Worm (Caenorhabditis elegans) whole organism, early embryonic: ENCODE measurements around the gene C36C5.14.

Source experiments
- B0310.2 ChIP-seq: sonication (generic microtip); optimal IDR thresholded peaks from 2 replicates; lab custom pipeline; 2016; ENCODE audit warnings: mild to moderate bottlenecking, missing genetic modification characterization, missing compliant biosample characterization
- F13C5.2 ChIP-seq: sonication (generic microtip); optimal IDR thresholded peaks from 2 replicates; lab custom pipeline; 2017; ENCODE audit warnings: mild to moderate bottlenecking, missing genetic modification characterization, inconsistent platforms, missing compliant biosample characterization
- aly-1 ChIP-seq: sonication (generic microtip); optimal IDR thresholded peaks from 2 replicates; lab custom pipeline; 2016; ENCODE audit warnings: missing genetic modification characterization, missing compliant biosample characterization
- ama-1 ChIP-seq: fragments of 150-350 bp; optimal IDR thresholded peaks from 2 replicates; lab custom pipeline; 2014
- ceh-13 ChIP-seq: fragments of 200-800 bp; sonication (Bioruptor generic); optimal IDR thresholded peaks from 2 replicates; lab custom pipeline; 2018; ENCODE audit warnings: mild to moderate bottlenecking, missing genetic modification characterization, missing compliant biosample characterization
- ceh-36 ChIP-seq: sonication (generic microtip); optimal IDR thresholded peaks from 2 replicates; lab custom pipeline; 2016; ENCODE audit warnings: missing genetic modification characterization, inconsistent platforms, missing compliant biosample characterization
- ets-7 ChIP-seq: sonication (generic microtip); optimal IDR thresholded peaks from 2 replicates; lab custom pipeline; 2016; ENCODE audit warnings: missing genotype, missing genetic modification characterization, missing compliant biosample characterization
- flt-1 ChIP-seq: fragments of 200-800 bp; sonication (Bioruptor generic); IDR thresholded peaks from 2 replicates; pipeline ENCODE4 v1.3.6; 2022; ENCODE audit warnings: missing genetic modification characterization, missing compliant biosample characterization
- hmbx-1 ChIP-seq: sonication (generic microtip); optimal IDR thresholded peaks from 2 replicates; lab custom pipeline; 2016; ENCODE audit warnings: mild to moderate bottlenecking, missing genetic modification characterization, missing compliant biosample characterization
- hmg-4 ChIP-seq: fragments of 200-800 bp; sonication (Bioruptor generic); optimal IDR thresholded peaks from 2 replicates; lab custom pipeline; 2018; ENCODE audit warnings: mild to moderate bottlenecking, missing genetic modification characterization, missing compliant biosample characterization
- hnd-1 ChIP-seq: sonication (generic microtip); optimal IDR thresholded peaks from 2 replicates; lab custom pipeline; 2016; ENCODE audit warnings: missing genetic modification characterization, missing compliant biosample characterization
- pes-1 ChIP-seq: fragments of 200-800 bp; sonication (Bioruptor generic); IDR thresholded peaks from 2 replicates; pipeline ENCODE4 v1.3.6; 2022; ENCODE audit warnings: missing genetic modification reagents, missing genetic modification characterization, missing compliant biosample characterization
- scrt-1 ChIP-seq: fragments of 200-800 bp; sonication (Bioruptor generic); IDR thresholded peaks from 2 replicates; pipeline ENCODE4 v1.3.6; 2022; ENCODE audit warnings: missing genetic modification characterization, missing compliant biosample characterization
- sea-1 ChIP-seq: fragments of 200-800 bp; sonication (Bioruptor generic); conservative IDR thresholded peaks from 2 replicates; pipeline ENCODE4 v1.3.6; 2022; ENCODE audit warnings: missing genetic modification characterization, missing compliant biosample characterization
- tbx-11 ChIP-seq: fragments of 200-800 bp; sonication (Bioruptor generic); IDR thresholded peaks from 2 replicates; pipeline ENCODE4 v1.3.6; 2022; ENCODE audit warnings: missing genetic modification characterization, missing compliant biosample characterization
- tbx-37 ChIP-seq: fragments of 200-800 bp; sonication (Bioruptor generic); conservative IDR thresholded peaks from 2 replicates; pipeline ENCODE4 v1.3.6; 2022; ENCODE audit warnings: missing genetic modification reagents, missing genetic modification characterization, missing compliant biosample characterization
- tra-4 ChIP-seq: sonication (generic microtip); optimal IDR thresholded peaks from 2 replicates; lab custom pipeline; 2017; ENCODE audit warnings: missing genetic modification characterization, missing compliant biosample characterization

The C36C5.14 gene

ce11 chrV:3168650-3169049 is 3.3 kb upstream of the C36C5.14 start, which contains the start of gene C36C5.15:
TSS of gene C36C5.15 (minus strand) at chrV:3168750.
- TF ChIP-seq tbx-37 (GFP tag; lab: Robert Waterston, UW) (no peak), ama-1 (lab: Kevin White, UChicago) (no peak), ceh-13 (no peak), pes-1 (no peak), ets-7 (no peak), sea-1 (GFP tag; lab: Robert Waterston, UW) (no peak), scrt-1 (GFP tag; lab: Robert Waterston, UW) (no peak), B0310.2 (tag; lab: Kevin White, UChicago) (no peak), hnd-1 (tag; lab: Kevin White, UChicago) (no peak), ceh-36 (tag; lab: Kevin White, UChicago) (no peak)

ce11 chrV:3166260-3166659 is 922 bp upstream of the C36C5.14 start, which contains the start of gene C36C5.4:
TSS of gene C36C5.4 (plus strand) at chrV:3166560.
- TF ChIP-seq ets-7 (no peak), tbx-11 (GFP tag; lab: Robert Waterston, UW) (no peak), pes-1 (no peak), tbx-37 (GFP tag; lab: Robert Waterston, UW) (no peak), B0310.2 (tag; lab: Kevin White, UChicago) (no peak), hmbx-1 (no peak), aly-1 (tag; lab: Kevin White, UChicago) (no peak), ceh-13 (no peak), hnd-1 (tag; lab: Kevin White, UChicago) (no peak), tra-4 (tag; lab: Kevin White, UChicago) (no peak), scrt-1 (GFP tag; lab: Robert Waterston, UW) (no peak), sea-1 (GFP tag; lab: Robert Waterston, UW) (no peak), ama-1 (lab: Kevin White, UChicago) (no peak), F13C5.2 (tag; lab: Kevin White, UChicago) (no peak), ceh-36 (tag; lab: Kevin White, UChicago) (no peak), flt-1 (GFP tag; lab: Robert Waterston, UW) (no peak), hmg-4 (GFP tag; lab: Kevin White, UChicago) (no peak)

- TF ChIP-seq sea-1 (GFP tag; lab: Robert Waterston, UW) (no peak), scrt-1 (GFP tag; lab: Robert Waterston, UW) (no peak), tbx-37 (GFP tag; lab: Robert Waterston, UW) (no peak), flt-1 (GFP tag; lab: Robert Waterston, UW) (no peak), tbx-11 (GFP tag; lab: Robert Waterston, UW) (no peak), ceh-36 (tag; lab: Kevin White, UChicago) (no peak), tra-4 (tag; lab: Kevin White, UChicago) (no peak), ets-7 (no peak)
Observed at ce11 chrV:3163143-3163542, 2.2 kb downstream of the C36C5.14 start.

- TF ChIP-seq aly-1 (tag; lab: Kevin White, UChicago) (no peak), flt-1 (GFP tag; lab: Robert Waterston, UW) (no peak), tbx-11 (GFP tag; lab: Robert Waterston, UW) (no peak), ama-1 (lab: Kevin White, UChicago) (no peak), hmbx-1 (no peak), sea-1 (GFP tag; lab: Robert Waterston, UW) (no peak), ceh-36 (tag; lab: Kevin White, UChicago) (no peak), ceh-13 (no peak), F13C5.2 (tag; lab: Kevin White, UChicago) (no peak), hmg-4 (GFP tag; lab: Kevin White, UChicago) (no peak), tbx-37 (GFP tag; lab: Robert Waterston, UW) (no peak), tra-4 (tag; lab: Kevin White, UChicago) (no peak), B0310.2 (tag; lab: Kevin White, UChicago) (no peak), scrt-1 (GFP tag; lab: Robert Waterston, UW) (no peak), hnd-1 (tag; lab: Kevin White, UChicago) (no peak), ets-7 (no peak), pes-1 (no peak)
Observed at ce11 chrV:3162299-3162698, 3.0 kb downstream of the C36C5.14 start.

- no peak for TF ChIP-seq ceh-13
- TF ChIP-seq sea-1 (GFP tag; lab: Robert Waterston, UW): no peak
- no peak for TF ChIP-seq flt-1 (GFP tag; lab: Robert Waterston, UW)
- no peak for TF ChIP-seq pes-1
- TF ChIP-seq tra-4 (tag; lab: Kevin White, UChicago): no peak
- no peak for TF ChIP-seq hmbx-1
- no peak for TF ChIP-seq scrt-1 (GFP tag; lab: Robert Waterston, UW)
- TF ChIP-seq F13C5.2 (tag; lab: Kevin White, UChicago): no peak
- no peak for TF ChIP-seq hnd-1 (tag; lab: Kevin White, UChicago)
- TF ChIP-seq ets-7: no peak
- no peak for TF ChIP-seq hmg-4 (GFP tag; lab: Kevin White, UChicago)
Observed at ce11 chrV:3159252-3159651, 6.1 kb downstream of the C36C5.14 start, which contains the start of gene C36C5.12. TSS of gene C36C5.12 (minus strand) at chrV:3159352.

- no peak for TF ChIP-seq aly-1 (tag; lab: Kevin White, UChicago)
- TF ChIP-seq sea-1 (GFP tag; lab: Robert Waterston, UW): no peak
- TF ChIP-seq B0310.2 (tag; lab: Kevin White, UChicago): no peak
- no peak for TF ChIP-seq pes-1
- no peak for TF ChIP-seq tra-4 (tag; lab: Kevin White, UChicago)
- TF ChIP-seq scrt-1 (GFP tag; lab: Robert Waterston, UW): no peak
- no peak for TF ChIP-seq tbx-11 (GFP tag; lab: Robert Waterston, UW)
- no peak for TF ChIP-seq hnd-1 (tag; lab: Kevin White, UChicago)
- TF ChIP-seq ceh-13: no peak
- TF ChIP-seq ets-7: no peak
- no peak for TF ChIP-seq hmg-4 (GFP tag; lab: Kevin White, UChicago)
Observed at ce11 chrV:3158379-3158778, 7.0 kb downstream of the C36C5.14 start.

ce11 chrV:3156786-3157185 is 8.6 kb downstream of the C36C5.14 start, which contains the start of gene exh-1:
TSS of gene exh-1 (plus strand) at chrV:3157086.
- TF ChIP-seq tbx-11 (GFP tag; lab: Robert Waterston, UW) (no peak), scrt-1 (GFP tag; lab: Robert Waterston, UW) (no peak), ets-7 (no peak), tra-4 (tag; lab: Kevin White, UChicago) (no peak), hnd-1 (tag; lab: Kevin White, UChicago) (no peak), sea-1 (GFP tag; lab: Robert Waterston, UW) (no peak), B0310.2 (tag; lab: Kevin White, UChicago) (no peak), F13C5.2 (tag; lab: Kevin White, UChicago) (no peak), ceh-13 (no peak), ceh-36 (tag; lab: Kevin White, UChicago) (no peak), hmbx-1 (no peak), hmg-4 (GFP tag; lab: Kevin White, UChicago) (no peak), flt-1 (GFP tag; lab: Robert Waterston, UW) (no peak), tbx-37 (GFP tag; lab: Robert Waterston, UW) (no peak), ama-1 (lab: Kevin White, UChicago) (no peak), pes-1 (no peak), aly-1 (tag; lab: Kevin White, UChicago) (no peak)
